Worm (Caenorhabditis elegans) whole organism, L2 larva: ENCODE measurements around the gene F07F6.1.

Experiments
- C34F6.9 ChIP-seq: fragments of 150-350 bp; optimal IDR thresholded peaks from 2 replicates; lab custom pipeline; 2014; ENCODE audit warnings: missing biosample characterization, missing genetic modification characterization
- F13H6.1 ChIP-seq: sonication (generic microtip); optimal IDR thresholded peaks from 2 replicates; lab custom pipeline; 2016; ENCODE audit warnings: missing genetic modification characterization, missing compliant biosample characterization
- R02D3.7 ChIP-seq: fragments of 150-350 bp; optimal IDR thresholded peaks from 2 replicates; lab custom pipeline; 2014; ENCODE audit warnings: missing biosample characterization, missing genetic modification characterization
- ZK546.5 ChIP-seq: sonication (generic microtip); optimal IDR thresholded peaks from 2 replicates; lab custom pipeline; 2017; ENCODE audit warnings: missing biosample characterization, missing genetic modification characterization
- alr-1 ChIP-seq: fragments of 150-350 bp; optimal IDR thresholded peaks from 2 replicates; lab custom pipeline; 2014; ENCODE audit warnings: missing biosample characterization, missing genetic modification characterization
- aly-2 ChIP-seq: fragments of 150-350 bp; optimal IDR thresholded peaks from 2 replicates; lab custom pipeline; 2014; ENCODE audit warnings: missing biosample characterization, missing genetic modification characterization
- ama-1 ChIP-seq: fragments of 150-350 bp; optimal IDR thresholded peaks from 2 replicates; lab custom pipeline; 2018; ENCODE audit warnings: inconsistent platforms
- blmp-1 ChIP-seq: sonication (generic microtip); optimal IDR thresholded peaks from 2 replicates; lab custom pipeline; 2017; ENCODE audit warnings: missing genetic modification characterization, mild to moderate bottlenecking, missing compliant biosample characterization, antibody characterized with exemption, moderate library complexity; ENCODE audit not compliant: insufficient read depth
- ceh-16 ChIP-seq: fragments of 150-350 bp; optimal IDR thresholded peaks from 2 replicates; lab custom pipeline; 2014; ENCODE audit warnings: missing biosample characterization, missing genetic modification characterization
- ceh-82 ChIP-seq: fragments of 150-350 bp; optimal IDR thresholded peaks from 2 replicates; lab custom pipeline; 2014; ENCODE audit warnings: missing biosample characterization, missing genetic modification characterization
- crh-2 ChIP-seq: sonication (generic microtip); optimal IDR thresholded peaks from 2 replicates; lab custom pipeline; 2017; ENCODE audit warnings: missing biosample characterization, missing genetic modification characterization
- dmd-4 ChIP-seq: sonication (generic microtip); optimal IDR thresholded peaks from 2 replicates; lab custom pipeline; 2017; ENCODE audit warnings: missing biosample characterization, missing genetic modification characterization
- egl-27 ChIP-seq: sonication (generic microtip); optimal IDR thresholded peaks from 3 replicates; lab custom pipeline; 2017; ENCODE audit warnings: missing biosample characterization, missing genetic modification reagents, missing genetic modification characterization
- elt-1 ChIP-seq: fragments of 150-350 bp; optimal IDR thresholded peaks from 2 replicates; lab custom pipeline; 2014; ENCODE audit warnings: missing biosample characterization, missing genetic modification characterization
- elt-3 ChIP-seq: sonication (generic microtip); optimal IDR thresholded peaks from 2 replicates; lab custom pipeline; 2017; ENCODE audit warnings: missing biosample characterization, missing genetic modification characterization
- fos-1 ChIP-seq: fragments of 150-350 bp; optimal IDR thresholded peaks from 2 replicates; lab custom pipeline; 2014; ENCODE audit warnings: missing biosample characterization, missing genetic modification characterization
- gmeb-1 ChIP-seq: fragments of 150-350 bp; optimal IDR thresholded peaks from 2 replicates; lab custom pipeline; 2014; ENCODE audit warnings: missing biosample characterization, missing genetic modification characterization
- lin-11 ChIP-seq: fragments of 150-350 bp; sonication (generic microtip); optimal IDR thresholded peaks from 2 replicates; lab custom pipeline; 2014; ENCODE audit warnings: missing biosample characterization, missing genetic modification characterization, inconsistent platforms, mixed read lengths
- lin-13 ChIP-seq: fragments of 150-350 bp; optimal IDR thresholded peaks from 2 replicates; lab custom pipeline; 2014; ENCODE audit warnings: missing biosample characterization, missing genetic modification reagents, missing genetic modification characterization
- lin-39 ChIP-seq: fragments of 150-350 bp; optimal IDR thresholded peaks from 2 replicates; lab custom pipeline; 2014; ENCODE audit warnings: missing biosample characterization, missing genetic modification reagents, missing genetic modification characterization
- lsy-2 ChIP-seq, 2 experiments: fragments of 150-350 bp in 1 of 2; sonication (generic microtip) in 1 of 2; optimal IDR thresholded peaks; 2 replicates each; lab custom pipeline; 2014 to 2017; ENCODE audit warnings: missing biosample characterization in 2 of 2, missing genetic modification characterization in 2 of 2
- mab-5 ChIP-seq: fragments of 150-350 bp; optimal IDR thresholded peaks from 2 replicates; lab custom pipeline; 2014; ENCODE audit warnings: missing biosample characterization, missing genetic modification characterization
- mdl-1 ChIP-seq, 2 experiments: fragments of 150-350 bp in 1 of 2; sonication (generic microtip) in 1 of 2; optimal IDR thresholded peaks; 2 replicates each; lab custom pipeline; 2017; ENCODE audit warnings: missing biosample characterization in 2 of 2, missing genetic modification characterization in 2 of 2
- nhr-12 ChIP-seq: fragments of 150-350 bp; optimal IDR thresholded peaks from 2 replicates; lab custom pipeline; 2014; ENCODE audit warnings: missing biosample characterization, missing genetic modification characterization
- nhr-129 ChIP-seq: fragments of 150-350 bp; optimal IDR thresholded peaks from 2 replicates; lab custom pipeline; 2014; ENCODE audit warnings: missing biosample characterization, missing genetic modification characterization
- nhr-21 ChIP-seq: fragments of 150-350 bp; optimal IDR thresholded peaks from 2 replicates; lab custom pipeline; 2014; ENCODE audit warnings: missing biosample characterization, missing genetic modification characterization
- nhr-23 ChIP-seq: fragments of 150-350 bp; optimal IDR thresholded peaks from 2 replicates; lab custom pipeline; 2014; ENCODE audit warnings: missing biosample characterization, missing genetic modification reagents, missing genetic modification characterization
- nhr-25 ChIP-seq: fragments of 150-350 bp; sonication (generic microtip); optimal IDR thresholded peaks from 3 replicates; lab custom pipeline; 2014; ENCODE audit warnings: missing biosample characterization, missing genetic modification characterization
- nhr-6 ChIP-seq: fragments of 150-350 bp; optimal IDR thresholded peaks from 2 replicates; lab custom pipeline; 2014; ENCODE audit warnings: missing biosample characterization, missing genetic modification characterization
- nhr-77 ChIP-seq: fragments of 150-350 bp; optimal IDR thresholded peaks from 2 replicates; lab custom pipeline; 2014; ENCODE audit warnings: missing biosample characterization, missing genetic modification characterization
- sem-4 ChIP-seq: fragments of 150-350 bp; optimal IDR thresholded peaks from 2 replicates; lab custom pipeline; 2014; ENCODE audit warnings: missing biosample characterization, missing genetic modification reagents, missing genetic modification characterization
- skn-1 ChIP-seq: sonication (generic microtip); optimal IDR thresholded peaks from 2 replicates; lab custom pipeline; 2017; ENCODE audit warnings: missing biosample characterization, missing genetic modification characterization
- sma-3 ChIP-seq: sonication (generic microtip); optimal IDR thresholded peaks from 2 replicates; lab custom pipeline; 2016; ENCODE audit warnings: missing genetic modification reagents, missing genetic modification characterization, missing compliant biosample characterization
- sma-9 ChIP-seq, 2 experiments: fragments of 150-350 bp in 1 of 2; sonication (generic microtip) in 1 of 2; optimal IDR thresholded peaks; 2 replicates each; lab custom pipeline; 2014 to 2016; ENCODE audit warnings: missing genetic modification characterization in 2 of 2, mild to moderate bottlenecking in 1 of 2, missing biosample characterization in 1 of 2, missing compliant biosample characterization in 1 of 2, missing genetic modification reagents in 1 of 2, moderate library complexity in 1 of 2
- snpc-4 ChIP-seq: fragments of 150-350 bp; optimal IDR thresholded peaks from 2 replicates; lab custom pipeline; 2014; ENCODE audit warnings: missing biosample characterization, missing genetic modification characterization
- unc-39 ChIP-seq: fragments of 150-350 bp; optimal IDR thresholded peaks from 2 replicates; lab custom pipeline; 2014; ENCODE audit warnings: missing biosample characterization, missing genetic modification characterization
- unc-55 ChIP-seq: fragments of 150-350 bp; sonication (generic microtip); optimal IDR thresholded peaks from 3 replicates; lab custom pipeline; 2014; ENCODE audit warnings: missing biosample characterization, missing genetic modification reagents, missing genetic modification characterization
- unc-62 ChIP-seq: fragments of 150-350 bp; optimal IDR thresholded peaks from 2 replicates; lab custom pipeline; 2014; ENCODE audit warnings: missing biosample characterization, missing genetic modification reagents, missing genetic modification characterization
- zag-1 ChIP-seq: fragments of 150-350 bp; optimal IDR thresholded peaks from 2 replicates; lab custom pipeline; 2014; ENCODE audit warnings: missing biosample characterization, missing genetic modification characterization
- ztf-1 ChIP-seq: fragments of 200-800 bp; sonication (Bioruptor generic); conservative IDR thresholded peaks from 2 replicates; pipeline ENCODE4 v1.3.6; 2022; ENCODE audit warnings: missing genetic modification characterization, missing compliant biosample characterization
- ztf-4 ChIP-seq: fragments of 150-350 bp; optimal IDR thresholded peaks from 2 replicates; lab custom pipeline; 2014; ENCODE audit warnings: missing biosample characterization, missing genetic modification characterization

Gene F07F6.1

DNA sequence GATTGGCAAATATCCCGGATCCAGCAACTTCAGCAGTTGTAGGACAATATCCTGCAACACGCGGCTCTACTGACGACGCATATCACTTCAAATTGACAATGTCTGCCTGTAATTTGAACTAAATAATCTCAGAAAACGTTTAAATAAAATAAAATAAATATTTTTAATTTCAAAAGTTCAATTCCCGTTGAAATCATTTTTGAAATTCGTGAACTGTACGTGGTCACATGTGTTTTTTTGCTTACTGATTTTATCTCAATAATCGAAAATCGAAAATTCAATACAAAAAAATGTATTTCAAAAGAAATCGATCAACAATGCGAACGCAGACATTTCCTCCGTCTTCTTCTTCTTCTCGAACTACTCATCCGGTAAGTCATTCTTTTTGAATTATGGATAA lies at the start of gene F07F6.1:
Gene F07F6.1, plus strand, starts transcription at position 301 of the 400 bp plus-strand sequence.
- TF ChIP-seq fos-1 (tag; lab: Kevin White, UChicago) (no peak), elt-3 (tag; lab: Kevin White, UChicago) (no peak), nhr-25 (tag; lab: Kevin White, UChicago) (no peak), ztf-4 (no peak), elt-1 (tag; lab: Kevin White, UChicago) (no peak), lin-39 (tag; lab: Kevin White, UChicago) (no peak), skn-1 (no peak), aly-2 (no peak), ceh-16 (tag; lab: Kevin White, UChicago) (no peak), gmeb-1 (tag; lab: Kevin White, UChicago) (no peak), nhr-23 (no peak), unc-55 (GFP tag; lab: Kevin White, UChicago) (no peak), nhr-12 (tag; lab: Kevin White, UChicago) (no peak), lin-11 (tag; lab: Kevin White, UChicago) (no peak), sma-3 (no peak), mdl-1 (tag; optimal IDR thresholded peaks at IDR 0.05; lab: Kevin White, UChicago) (no peak), unc-62 (GFP tag; lab: Kevin White, UChicago) (no peak), R02D3.7 (tag; lab: Kevin White, UChicago) (no peak), alr-1 (no peak), blmp-1 (tag; lab: Kevin White, UChicago) (no peak)
- TF ChIP-seq, all 48 proteins: peak for 0

DNA sequence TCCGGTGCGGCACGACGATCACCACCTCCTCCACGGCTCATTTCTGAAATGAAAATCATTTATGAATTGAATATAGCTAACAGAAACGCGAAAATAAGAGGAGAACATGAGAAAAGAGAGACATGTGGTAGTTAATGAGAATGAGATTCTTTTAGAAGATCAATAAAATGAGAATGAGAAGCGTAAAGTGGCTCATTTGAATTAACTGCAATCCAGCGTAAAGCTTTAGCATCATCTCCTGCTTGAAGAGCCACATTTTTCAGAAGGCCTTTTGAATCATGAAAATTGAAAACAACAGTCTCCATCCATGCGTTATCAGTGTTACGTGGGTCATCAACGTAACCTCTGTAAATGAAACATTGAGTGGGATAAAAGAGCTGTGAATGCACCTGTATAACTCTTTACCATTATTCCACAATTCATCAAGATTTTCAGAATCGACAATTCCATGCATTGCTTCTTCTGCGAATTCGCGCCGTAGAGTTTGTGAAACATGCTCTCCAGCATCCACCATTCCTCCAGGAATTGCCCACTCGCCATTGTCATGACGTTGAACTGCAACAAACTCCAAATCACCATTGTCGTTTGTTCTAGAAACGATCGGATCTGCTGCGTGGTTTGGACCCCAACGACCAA lies 48.8 kb upstream of the F07F6.1 start, which contains the start of gene rsp-4:
Gene rsp-4, minus strand, starts transcription at position 51 of the 636 bp plus-strand sequence.
- TF ChIP-seq nhr-12 (tag; lab: Kevin White, UChicago) (no peak), ceh-16 (tag; lab: Kevin White, UChicago) (no peak), nhr-23 (no peak), sma-9 (GFP tag; optimal IDR thresholded peaks at IDR 0.05; lab: Kevin White, UChicago) (no peak), sma-9 (tag; optimal IDR thresholded peaks at IDR 0.05; lab: Kevin White, UChicago) (no peak), crh-2 (tag; lab: Kevin White, UChicago) (no peak), skn-1 (no peak), elt-1 (tag; lab: Kevin White, UChicago) (no peak), ceh-82 (tag; lab: Kevin White, UChicago) (no peak)

DNA sequence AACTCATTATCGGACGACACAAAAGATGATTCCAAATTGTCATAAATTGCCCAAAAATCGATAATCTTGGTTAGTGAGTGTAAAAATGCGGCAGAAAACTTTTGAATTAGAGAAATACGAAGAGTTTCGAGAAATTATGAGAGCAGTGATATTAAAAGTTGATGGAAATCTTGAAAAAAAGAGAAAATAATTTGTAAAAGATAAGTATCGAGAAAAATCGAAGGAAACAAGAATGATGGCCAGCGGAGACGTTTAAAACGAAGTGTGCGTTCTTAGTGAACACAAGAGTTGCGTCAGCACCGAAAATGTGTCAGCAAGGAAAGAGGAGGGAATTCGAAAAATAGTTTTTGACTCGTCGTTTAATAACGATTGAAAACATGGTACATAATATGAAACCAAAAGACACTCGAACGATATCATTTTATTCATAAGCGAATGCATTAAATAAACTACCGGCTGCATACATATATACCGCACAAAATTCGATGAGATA lies 47.8 kb upstream of the F07F6.1 start, which contains the start of gene ndx-6:
Gene ndx-6, minus strand, starts transcription at position 51 of the 493 bp plus-strand sequence.
- TF ChIP-seq lin-11 (tag; lab: Kevin White, UChicago) (peak; percentile 45), sem-4 (tag; lab: Kevin White, UChicago) (peak; percentile 60), sma-3 (peak; percentile 88), elt-1 (tag; lab: Kevin White, UChicago) (no peak), nhr-129 (tag; lab: Kevin White, UChicago) (peak; percentile 92), blmp-1 (tag; lab: Kevin White, UChicago) (peak; percentile 56), unc-62 (GFP tag; lab: Kevin White, UChicago) (no peak), gmeb-1 (tag; lab: Kevin White, UChicago) (peak; percentile 98), aly-2 (no peak), skn-1 (peak; percentile 37), ceh-16 (tag; lab: Kevin White, UChicago) (peak; percentile 68), mab-5 (tag; lab: Kevin White, UChicago) (peak; percentile 84), ztf-1 (GFP tag; lab: Robert Waterston, UW) (no peak), snpc-4 (tag; lab: Kevin White, UChicago) (peak; percentile 80), crh-2 (tag; lab: Kevin White, UChicago) (peak; percentile 90), ceh-82 (tag; lab: Kevin White, UChicago) (no peak), sma-9 (GFP tag; optimal IDR thresholded peaks at IDR 0.05; lab: Kevin White, UChicago) (peak; percentile 87), sma-9 (tag; optimal IDR thresholded peaks at IDR 0.05; lab: Kevin White, UChicago) (no peak), nhr-77 (tag; lab: Kevin White, UChicago) (peak; percentile 74), ama-1 (lab: Kevin White, UChicago) (peak; percentile 62), elt-3 (tag; lab: Kevin White, UChicago) (no peak), alr-1 (no peak), nhr-6 (tag; lab: Kevin White, UChicago) (peak; percentile 79), ztf-4 (peak; percentile 73), fos-1 (tag; lab: Kevin White, UChicago) (peak; percentile 85), lin-13 (GFP tag; lab: Kevin White, UChicago) (peak; percentile 83), unc-55 (GFP tag; lab: Kevin White, UChicago) (peak; percentile 95), C34F6.9 (tag; lab: Kevin White, UChicago) (peak; percentile 88), unc-39 (tag; lab: Kevin White, UChicago) (no peak), egl-27 (tag; lab: Kevin White, UChicago) (peak; percentile 36), nhr-21 (peak; percentile 70), mdl-1 (tag; optimal IDR thresholded peaks at IDR 0.05; lab: Kevin White, UChicago) (no peak), R02D3.7 (tag; lab: Kevin White, UChicago) (peak; percentile 40), nhr-25 (tag; lab: Kevin White, UChicago) (peak; percentile 85), dmd-4 (tag; lab: Kevin White, UChicago) (no peak), lsy-2 (tag; optimal IDR thresholded peaks at IDR 0.05; lab: Kevin White, UChicago) (peak; percentile 79 to 93), zag-1 (tag; lab: Kevin White, UChicago) (peak; percentile 35), lin-39 (tag; lab: Kevin White, UChicago) (no peak), nhr-12 (tag; lab: Kevin White, UChicago) (no peak), ZK546.5 (no peak), F13H6.1 (tag; lab: Kevin White, UChicago) (peak; percentile 81)
